Worm (Caenorhabditis elegans) whole organism, L4 larva: ENCODE measurements around the gene B0403.6.

Experiments
- ces-1 ChIP-seq: fragments of 150-350 bp; sonication (generic microtip); optimal IDR thresholded peaks from 4 replicates; lab custom pipeline; 2014; ENCODE audit warnings: missing biosample characterization, missing genetic modification reagents, missing genetic modification characterization
- dpl-1 ChIP-seq: fragments of 150-350 bp; optimal IDR thresholded peaks from 2 replicates; lab custom pipeline; 2014; ENCODE audit warnings: missing biosample characterization, missing genetic modification reagents, missing genetic modification characterization
- pqm-1 ChIP-seq: sonication (generic microtip); optimal IDR thresholded peaks from 2 replicates; lab custom pipeline; 2017; ENCODE audit warnings: missing biosample characterization, missing genetic modification characterization

DNA sequence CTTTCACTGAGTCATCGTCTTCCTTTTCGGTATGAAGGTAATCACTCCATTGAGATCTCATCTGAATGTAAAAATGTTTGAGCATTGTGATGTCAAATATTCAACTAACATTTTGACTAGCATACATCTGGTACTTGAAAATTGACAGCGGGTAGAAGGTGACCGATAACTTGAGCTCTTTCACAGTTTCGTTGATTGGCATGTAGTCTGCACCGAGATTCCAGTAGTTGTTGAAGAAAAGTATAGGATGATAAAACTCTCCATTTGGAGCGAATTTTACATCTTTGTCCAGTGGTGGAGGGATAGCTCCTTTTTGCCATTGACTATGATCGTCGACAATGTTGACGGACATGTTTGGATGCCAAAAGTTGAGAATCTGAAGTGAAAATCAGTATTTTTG is 23.9 kb upstream of the B0403.6 start:
- TF ChIP-seq pqm-1 (no peak), dpl-1 (GFP tag; lab: Kevin White, UChicago) (no peak), ces-1 (GFP tag; lab: Kevin White, UChicago) (no peak)
